Worm (Caenorhabditis elegans) whole organism, L3 larva: ENCODE data around the gene str-30.
A peak's percentile ranks its signal among the peaks of the same experiment; 100 is the strongest.

Source experiments
- ZK546.5 ChIP-seq: sonication (generic microtip); optimal IDR thresholded peaks from 2 replicates; lab custom pipeline; 2017; ENCODE audit warnings: missing biosample characterization, missing genetic modification characterization
- aly-2 ChIP-seq: fragments of 150-350 bp; optimal IDR thresholded peaks from 2 replicates; lab custom pipeline; 2014; ENCODE audit warnings: missing biosample characterization, missing genetic modification characterization
- ama-1 ChIP-seq: fragments of 150-350 bp; optimal IDR thresholded peaks from 2 replicates; lab custom pipeline; 2018
- ceh-28 ChIP-seq: fragments of 150-350 bp; optimal IDR thresholded peaks from 2 replicates; lab custom pipeline; 2014; ENCODE audit warnings: missing biosample characterization, missing genetic modification reagents, missing genetic modification characterization
- ceh-9 ChIP-seq: sonication (generic microtip); optimal IDR thresholded peaks from 2 replicates; lab custom pipeline; 2018; ENCODE audit warnings: missing biosample characterization, missing genetic modification characterization
- daf-12 ChIP-seq: fragments of 150-350 bp; optimal IDR thresholded peaks from 2 replicates; lab custom pipeline; 2014; ENCODE audit warnings: missing biosample characterization, missing genetic modification reagents, missing genetic modification characterization
- egl-5 ChIP-seq: fragments of 150-350 bp; optimal IDR thresholded peaks from 2 replicates; lab custom pipeline; 2017; ENCODE audit warnings: missing biosample characterization, missing genetic modification reagents, missing genetic modification characterization, inconsistent platforms
- elt-2 ChIP-seq: sonication (generic microtip); optimal IDR thresholded peaks from 2 replicates; lab custom pipeline; 2016; ENCODE audit warnings: missing genetic modification reagents, mild to moderate bottlenecking, missing genetic modification characterization, missing compliant biosample characterization
- elt-3 ChIP-seq, 3 experiments: fragments of 150-350 bp in 1 of 3; sonication (generic microtip) in 2 of 3; optimal IDR thresholded peaks; 2 replicates in 2 of 3; 4 replicates in 1 of 3; lab custom pipeline; 2014 to 2017; ENCODE audit warnings: missing biosample characterization in 3 of 3, missing genetic modification characterization in 3 of 3
- eor-1 ChIP-seq, 2 experiments: fragments of 150-350 bp; optimal IDR thresholded peaks; 2 replicates each; lab custom pipeline; 2014 to 2018; ENCODE audit warnings: missing biosample characterization in 2 of 2, missing genetic modification characterization in 2 of 2
- fkh-10 ChIP-seq: sonication (generic microtip); optimal IDR thresholded peaks from 2 replicates; lab custom pipeline; 2017; ENCODE audit warnings: missing biosample characterization, missing genetic modification reagents, missing genetic modification characterization
- fos-1 ChIP-seq: fragments of 150-350 bp; optimal IDR thresholded peaks from 2 replicates; lab custom pipeline; 2014; ENCODE audit warnings: missing biosample characterization, missing genetic modification characterization
- hmg-11 ChIP-seq: sonication (generic microtip); optimal IDR thresholded peaks from 2 replicates; lab custom pipeline; 2016; ENCODE audit warnings: missing genetic modification characterization, missing compliant biosample characterization
- jun-1 ChIP-seq: fragments of 150-350 bp; optimal IDR thresholded peaks from 2 replicates; lab custom pipeline; 2014; ENCODE audit warnings: missing biosample characterization, missing genetic modification reagents, missing genetic modification characterization
- lin-39 ChIP-seq: fragments of 150-350 bp; optimal IDR thresholded peaks from 2 replicates; lab custom pipeline; 2018; ENCODE audit warnings: missing biosample characterization, missing genetic modification reagents, missing genetic modification characterization
- lsy-12 ChIP-seq: sonication (generic microtip); optimal IDR thresholded peaks from 2 replicates; lab custom pipeline; 2016; ENCODE audit warnings: mild to moderate bottlenecking, missing genetic modification characterization, missing compliant biosample characterization
- mml-1 ChIP-seq: fragments of 150-350 bp; sonication (generic microtip); optimal IDR thresholded peaks from 3 replicates; lab custom pipeline; 2014; ENCODE audit warnings: missing biosample characterization, missing genetic modification characterization
- nfya-1 ChIP-seq: sonication (generic microtip); optimal IDR thresholded peaks from 2 replicates; lab custom pipeline; 2017; ENCODE audit warnings: missing genetic modification characterization, mild to moderate bottlenecking, missing compliant biosample characterization, antibody characterized with exemption, moderate library complexity; ENCODE audit not compliant: insufficient read depth
- nhr-11 ChIP-seq: fragments of 150-350 bp; optimal IDR thresholded peaks from 2 replicates; lab custom pipeline; 2014; ENCODE audit warnings: missing biosample characterization, missing genetic modification characterization
- nhr-12 ChIP-seq: fragments of 150-350 bp; optimal IDR thresholded peaks from 2 replicates; lab custom pipeline; 2014; ENCODE audit warnings: missing biosample characterization, missing genetic modification characterization
- nhr-23 ChIP-seq: fragments of 150-350 bp; optimal IDR thresholded peaks from 2 replicates; lab custom pipeline; 2014; ENCODE audit warnings: missing biosample characterization, missing genetic modification reagents, missing genetic modification characterization
- nhr-237 ChIP-seq: fragments of 150-350 bp; optimal IDR thresholded peaks from 2 replicates; lab custom pipeline; 2014; ENCODE audit warnings: missing biosample characterization, missing genetic modification characterization
- nhr-28 ChIP-seq: fragments of 150-350 bp; optimal IDR thresholded peaks from 2 replicates; lab custom pipeline; 2014; ENCODE audit warnings: missing biosample characterization, missing genetic modification characterization
- nhr-76 ChIP-seq: fragments of 150-350 bp; sonication (generic microtip); optimal IDR thresholded peaks from 5 replicates; lab custom pipeline; 2014; ENCODE audit warnings: missing biosample characterization, missing genetic modification characterization
- nhr-77 ChIP-seq: fragments of 150-350 bp; optimal IDR thresholded peaks from 2 replicates; lab custom pipeline; 2014; ENCODE audit warnings: missing biosample characterization, missing genetic modification characterization
- pha-4 ChIP-seq: fragments of 150-350 bp; optimal IDR thresholded peaks from 2 replicates; lab custom pipeline; 2014; ENCODE audit warnings: missing biosample characterization, missing genetic modification reagents, missing genetic modification characterization
- sea-2 ChIP-seq: fragments of 150-350 bp; sonication (generic microtip); optimal IDR thresholded peaks from 4 replicates; lab custom pipeline; 2014; ENCODE audit warnings: missing biosample characterization, missing genetic modification reagents, missing genetic modification characterization
- tbx-2 ChIP-seq: sonication (generic microtip); optimal IDR thresholded peaks from 2 replicates; lab custom pipeline; 2016; ENCODE audit warnings: mild to moderate bottlenecking, missing genetic modification characterization, missing compliant biosample characterization
- unc-62 ChIP-seq: fragments of 150-350 bp; sonication (generic microtip); optimal IDR thresholded peaks from 4 replicates; lab custom pipeline; 2014; ENCODE audit warnings: missing biosample characterization, missing genetic modification reagents, missing genetic modification characterization
- ztf-11 ChIP-seq: fragments of 150-350 bp; optimal IDR thresholded peaks from 2 replicates; lab custom pipeline; 2014; ENCODE audit warnings: missing biosample characterization, missing genetic modification characterization
- ztf-4 ChIP-seq: fragments of 150-350 bp; optimal IDR thresholded peaks from 2 replicates; lab custom pipeline; 2014; ENCODE audit warnings: missing biosample characterization, missing genetic modification characterization

Gene str-30

ce11 chrV:3706893-3707292 is 18.0 kb upstream of the str-30 start:
- no peak for TF ChIP-seq nhr-77 (tag; lab: Kevin White, UChicago)
- no peak for TF ChIP-seq ztf-11 (tag; lab: Kevin White, UChicago)
- no peak for TF ChIP-seq nfya-1 (tag; lab: Kevin White, UChicago)
- no peak for TF ChIP-seq ztf-4 (tag; lab: Kevin White, UChicago)
- TF ChIP-seq jun-1 (tag; lab: Kevin White, UChicago): no peak
- no peak for TF ChIP-seq nhr-76 (tag; lab: Kevin White, UChicago)
- no peak for TF ChIP-seq ama-1 (lab: Kevin White, UChicago)
- no peak for TF ChIP-seq unc-62 (GFP tag; lab: Kevin White, UChicago)
- no peak for TF ChIP-seq nhr-11 (tag; lab: Kevin White, UChicago)

ce11 chrV:3707560-3707959 is 17.3 kb upstream of the str-30 start:
- peak; percentile 60 for TF ChIP-seq nfya-1 (tag; lab: Kevin White, UChicago)

ce11 chrV:3711544-3711943 is 13.3 kb upstream of the str-30 start:
- TF ChIP-seq aly-2 (tag; lab: Kevin White, UChicago): no peak
- TF ChIP-seq ceh-28 (tag; lab: Kevin White, UChicago): no peak
- TF ChIP-seq elt-2 (tag; lab: Kevin White, UChicago): no peak
- no peak for TF ChIP-seq nhr-23
- TF ChIP-seq nhr-28 (tag; lab: Kevin White, UChicago): no peak
- no peak for TF ChIP-seq pha-4
- no peak for TF ChIP-seq lin-39 (tag; lab: Kevin White, UChicago)
- no peak for TF ChIP-seq ama-1 (lab: Kevin White, UChicago)
- no peak for TF ChIP-seq eor-1 (tag; optimal IDR thresholded peaks at IDR 0.05; lab: Kevin White, UChicago)
- TF ChIP-seq ztf-4 (tag; lab: Kevin White, UChicago): no peak
- no peak for TF ChIP-seq elt-3 (tag; optimal IDR thresholded peaks at IDR 0.05; lab: Kevin White, UChicago)
- TF ChIP-seq ZK546.5 (tag; lab: Kevin White, UChicago): no peak
- TF ChIP-seq nhr-237 (tag; lab: Kevin White, UChicago): no peak
- TF ChIP-seq fos-1 (tag; lab: Kevin White, UChicago): no peak
- no peak for TF ChIP-seq tbx-2 (tag; lab: Kevin White, UChicago)
- no peak for TF ChIP-seq nhr-12

- no peak for TF ChIP-seq hmg-11 (tag; lab: Kevin White, UChicago)
- TF ChIP-seq lsy-12 (tag; lab: Kevin White, UChicago): no peak
- TF ChIP-seq ztf-11 (tag; lab: Kevin White, UChicago): no peak
- no peak for TF ChIP-seq lin-39 (tag; lab: Kevin White, UChicago)
- TF ChIP-seq mml-1 (tag; lab: Kevin White, UChicago): no peak
- no peak for TF ChIP-seq nhr-11 (tag; lab: Kevin White, UChicago)
- TF ChIP-seq ceh-9 (tag; lab: Kevin White, UChicago): no peak
- no peak for TF ChIP-seq nfya-1 (tag; lab: Kevin White, UChicago)
- no peak for TF ChIP-seq ceh-28 (tag; lab: Kevin White, UChicago)
- TF ChIP-seq sea-2 (GFP tag; lab: Kevin White, UChicago): no peak
- TF ChIP-seq eor-1 (tag; optimal IDR thresholded peaks at IDR 0.05; lab: Kevin White, UChicago): no peak
- no peak for TF ChIP-seq pha-4
- no peak for TF ChIP-seq tbx-2 (tag; lab: Kevin White, UChicago)
These were observed 12.7 kb upstream of the str-30 start for ce11 chrV:3712192-3712591.

ce11 chrV:3712955-3713354 is 11.9 kb upstream of the str-30 start:
- TF ChIP-seq lin-39 (tag; lab: Kevin White, UChicago): no peak
- TF ChIP-seq hmg-11 (tag; lab: Kevin White, UChicago): no peak
- TF ChIP-seq ceh-28 (tag; lab: Kevin White, UChicago): peak; percentile 52
- no peak for TF ChIP-seq egl-5 (tag; lab: Kevin White, UChicago)

ce11 chrV:3714750-3715149 is 10.1 kb upstream of the str-30 start:
- TF ChIP-seq fkh-10 (no peak), daf-12 (tag; lab: Kevin White, UChicago) (no peak), elt-2 (tag; lab: Kevin White, UChicago) (no peak), unc-62 (GFP tag; lab: Kevin White, UChicago) (no peak)
